Fruit fly (Drosophila melanogaster): ENCODE data around the gene Sf3b6.
"Not testable (repeated sequence)": the region's sequence is repeated elsewhere in the genome, so short reads cannot be mapped to it uniquely, and the experiment has no call there.

Gene Sf3b6

dm6 chr3L:6184884-6185438 lies 8.0 kb downstream of the Sf3b6 start, which contains the start of the genes D19B and CG43293:
TSS of gene D19B (minus strand) at chr3L:6184920.
TSS of gene CG43293 (plus strand) at chr3L:6185189.
- TF ChIP-seq CG17801 (GFP tag; optimal IDR thresholded peaks at IDR 0.05; ENCODE audit: partially characterized antibody): peak; percentile 69

dm6 chr3L:6181776-6182175 lies 11.2 kb downstream of the Sf3b6 start, which contains the start of gene CG10274:
TSS of gene CG10274 (minus strand) at chr3L:6181829.
- TF ChIP-seq CG17801 (GFP tag; optimal IDR thresholded peaks at IDR 0.05; ENCODE audit: partially characterized antibody): peak; percentile 61

- peak; percentile 36 for TF ChIP-seq CG17801 (GFP tag; optimal IDR thresholded peaks at IDR 0.05; ENCODE audit: partially characterized antibody)
Observed at dm6 chr3L:6173826-6174255, 19.1 kb downstream of the Sf3b6 start, which contains the start of the genes fmt and CG7376. TSS of gene fmt (minus strand) at chr3L:6173880. TSS of gene CG7376 (plus strand) at chr3L:6174248.

dm6 chr3L:6162483-6163128 lies 30.4 kb downstream of the Sf3b6 start, which contains the start of gene Prdm13:
TSS of gene Prdm13 (plus strand) at chr3L:6163127.
- TF ChIP-seq CG17801 (GFP tag; optimal IDR thresholded peaks at IDR 0.05; ENCODE audit: partially characterized antibody): no peak

dm6 chr3L:6161997-6162396 lies 31.0 kb downstream of the Sf3b6 start:
- TF ChIP-seq CG17801 (GFP tag; optimal IDR thresholded peaks at IDR 0.05; ENCODE audit: partially characterized antibody): no peak

dm6 chr3L:6160514-6160913 lies 32.5 kb downstream of the Sf3b6 start, which contains the start of gene Cpr65Az:
TSS of gene Cpr65Az (plus strand) at chr3L:6160814.
- TF ChIP-seq CG17801 (GFP tag; optimal IDR thresholded peaks at IDR 0.05; ENCODE audit: partially characterized antibody): no peak

- TF ChIP-seq CG17801 (GFP tag; optimal IDR thresholded peaks at IDR 0.05; ENCODE audit: partially characterized antibody): no peak
Observed at dm6 chr3L:6159863-6160262, 33.1 kb downstream of the Sf3b6 start.

dm6 chr3L:6158530-6158929 lies 34.4 kb downstream of the Sf3b6 start, which contains the start of gene Cpr65Ay:
TSS of gene Cpr65Ay (minus strand) at chr3L:6158630.
- no peak for TF ChIP-seq CG17801 (GFP tag; optimal IDR thresholded peaks at IDR 0.05; ENCODE audit: partially characterized antibody)

- TF ChIP-seq CG17801 (GFP tag; optimal IDR thresholded peaks at IDR 0.05; ENCODE audit: partially characterized antibody): no peak
Observed at dm6 chr3L:6157327-6158032, 35.5 kb downstream of the Sf3b6 start, which contains the start of gene CG13297. TSS of gene CG13297 (minus strand) at chr3L:6157377.

- TF ChIP-seq CG17801 (GFP tag; optimal IDR thresholded peaks at IDR 0.05; ENCODE audit: partially characterized antibody): no peak
Observed at dm6 chr3L:6154951-6155394, 38.0 kb downstream of the Sf3b6 start.

dm6 chr3L:6152531-6152930 lies 40.4 kb downstream of the Sf3b6 start, which contains the start of gene Acp65Aa:
TSS of gene Acp65Aa (minus strand) at chr3L:6152745.
- no peak for TF ChIP-seq CG17801 (GFP tag; optimal IDR thresholded peaks at IDR 0.05; ENCODE audit: partially characterized antibody)

- not testable (repeated sequence) for TF ChIP-seq CG17801 (GFP tag; optimal IDR thresholded peaks at IDR 0.05; ENCODE audit: partially characterized antibody)
Observed at dm6 chr3L:6150757-6151354, 42.1 kb downstream of the Sf3b6 start, which contains the start of the genes Cpr65Ax2 and Lcp65Aa. TSS of gene Cpr65Ax2 (minus strand) at chr3L:6150857. TSS of gene Lcp65Aa (plus strand) at chr3L:6151304.

dm6 chr3L:6149248-6149647 lies 43.7 kb downstream of the Sf3b6 start, which contains the start of gene Lcp65Ab1:
TSS of gene Lcp65Ab1 (plus strand) at chr3L:6149548.
- TF ChIP-seq CG17801 (GFP tag; optimal IDR thresholded peaks at IDR 0.05; ENCODE audit: partially characterized antibody): not testable (repeated sequence)

- not testable (repeated sequence) for TF ChIP-seq CG17801 (GFP tag; optimal IDR thresholded peaks at IDR 0.05; ENCODE audit: partially characterized antibody)
Observed at dm6 chr3L:6147887-6148286, 45.1 kb downstream of the Sf3b6 start, which contains the start of gene Cpr65Ax1. TSS of gene Cpr65Ax1 (minus strand) at chr3L:6147987.
